Worm (Caenorhabditis elegans) whole organism, L3 larva: ENCODE results near the gene ZK863.8.

Experiments used
- jun-1 ChIP-seq: fragments of 150-350 bp; optimal IDR thresholded peaks from 2 replicates; lab custom pipeline; 2014; ENCODE audit warnings: missing biosample characterization, missing genetic modification reagents, missing genetic modification characterization
- nhr-12 ChIP-seq: fragments of 150-350 bp; optimal IDR thresholded peaks from 2 replicates; lab custom pipeline; 2014; ENCODE audit warnings: missing biosample characterization, missing genetic modification characterization
- nhr-237 ChIP-seq: fragments of 150-350 bp; optimal IDR thresholded peaks from 2 replicates; lab custom pipeline; 2014; ENCODE audit warnings: missing biosample characterization, missing genetic modification characterization
- nhr-76 ChIP-seq: fragments of 150-350 bp; sonication (generic microtip); optimal IDR thresholded peaks from 5 replicates; lab custom pipeline; 2014; ENCODE audit warnings: missing biosample characterization, missing genetic modification characterization
- skn-1 ChIP-seq: fragments of 150-350 bp; optimal IDR thresholded peaks from 2 replicates; lab custom pipeline; 2014; ENCODE audit warnings: missing biosample characterization, missing genetic modification characterization
- snpc-4 ChIP-seq: fragments of 150-350 bp; optimal IDR thresholded peaks from 2 replicates; lab custom pipeline; 2014; ENCODE audit warnings: missing biosample characterization, missing genetic modification characterization
- unc-39 ChIP-seq: sonication (generic microtip); optimal IDR thresholded peaks from 4 replicates; lab custom pipeline; 2017; ENCODE audit warnings: missing biosample characterization, missing genetic modification characterization

DNA sequence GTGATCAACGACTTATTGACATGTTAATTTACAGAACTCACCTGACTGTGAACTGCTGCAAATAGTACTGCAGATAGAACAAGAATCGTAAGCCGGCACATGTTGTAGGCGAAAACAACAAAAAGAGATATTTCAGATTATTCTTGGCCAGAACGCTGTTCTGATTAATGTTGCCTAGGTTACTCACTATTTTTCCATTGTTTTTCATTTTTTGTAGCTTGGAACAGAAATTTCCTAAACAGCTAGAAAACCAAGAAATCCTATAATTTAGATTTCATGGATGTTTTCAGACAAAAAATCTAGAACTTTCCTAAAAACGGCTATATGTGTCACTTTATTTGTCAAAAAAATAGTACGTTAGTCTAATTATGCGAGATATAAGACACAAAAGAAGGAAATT lies 32.8 kb downstream of the ZK863.8 start, which contains the start of gene C27A7.9:
- TF ChIP-seq snpc-4 (tag; lab: Kevin White, UChicago) (no peak), nhr-237 (no peak), skn-1 (tag; lab: Kevin White, UChicago) (no peak), unc-39 (tag; lab: Kevin White, UChicago) (no peak), nhr-76 (tag; lab: Kevin White, UChicago) (no peak), jun-1 (tag; lab: Kevin White, UChicago) (no peak), nhr-12 (no peak)
